Fruit fly (Drosophila melanogaster) whole organism, embryonic: Measurements from ENCODE around the gene pan.
A peak's percentile ranks its signal among the peaks of the same experiment; 100 is the strongest.

Source experiments
- ATbp ChIP-seq: fragments of 200-800 bp; sonication (Bioruptor generic); optimal IDR thresholded peaks from 2 replicates; lab custom pipeline; 2017; ENCODE audit warnings: missing biosample characterization, mild to moderate bottlenecking, missing genetic modification characterization, missing genetic modification reagents
- Atf6 ChIP-seq: fragments of 200-800 bp; sonication (Bioruptor generic); IDR thresholded peaks from 2 replicates; pipeline ENCODE4 v1.3.6; 2022; ENCODE audit warnings: missing biosample characterization, missing genetic modification characterization
- C15 ChIP-seq: fragments of 200-800 bp; sonication (Bioruptor generic); IDR thresholded peaks from 3 replicates; pipeline ENCODE4 v1.3.6; 2022; ENCODE audit warnings: missing biosample characterization, missing genetic modification characterization
- CG10274 ChIP-seq: fragments of 200-800 bp; sonication (Bioruptor generic); optimal IDR thresholded peaks from 3 replicates; lab custom pipeline; 2017; ENCODE audit warnings: missing biosample characterization, mild to moderate bottlenecking, missing genetic modification characterization
- CG10321 ChIP-seq: fragments of 200-800 bp; sonication (Bioruptor generic); IDR thresholded peaks from 2 replicates; pipeline ENCODE4 v1.3.6; 2022; ENCODE audit warnings: missing biosample characterization, missing genetic modification characterization
- CG10431 ChIP-seq: fragments of 200-800 bp; sonication (Bioruptor generic); optimal IDR thresholded peaks from 3 replicates; lab custom pipeline; 2018; ENCODE audit warnings: missing biosample characterization, mild to moderate bottlenecking, missing genetic modification characterization
- CG10979 ChIP-seq: fragments of 200-800 bp; sonication (Bioruptor generic); optimal IDR thresholded peaks from 2 replicates; lab custom pipeline; 2018; ENCODE audit warnings: missing biosample characterization, mild to moderate bottlenecking, missing genetic modification characterization, moderate library complexity
- CG12104 ChIP-seq: fragments of 200-800 bp; sonication (Bioruptor generic); optimal IDR thresholded peaks from 3 replicates; lab custom pipeline; 2016; ENCODE audit warnings: missing biosample characterization, missing genetic modification characterization
- CG13287 ChIP-seq: fragments of 200-800 bp; sonication (Bioruptor generic); IDR thresholded peaks from 2 replicates; pipeline ENCODE4 v1.3.6; 2022; ENCODE audit warnings: missing biosample characterization, missing genetic modification characterization; ENCODE audit not compliant: partially characterized antibody
- CG16779 ChIP-seq: fragments of 200-800 bp; sonication (Bioruptor generic); IDR thresholded peaks from 2 replicates; pipeline ENCODE4 v1.3.6; 2022; ENCODE audit warnings: missing biosample characterization, missing genetic modification characterization
- CG16815 ChIP-seq: fragments of 200-800 bp; sonication (Bioruptor generic); optimal IDR thresholded peaks from 3 replicates; lab custom pipeline; 2017; ENCODE audit warnings: missing biosample characterization, mild to moderate bottlenecking, missing genetic modification characterization
- CG17328 ChIP-seq: fragments of 200-800 bp; sonication (Bioruptor generic); IDR thresholded peaks from 2 replicates; pipeline ENCODE4 v1.3.6; 2022; ENCODE audit warnings: missing biosample characterization, missing genetic modification characterization
- CG17912 ChIP-seq: fragments of 200-800 bp; sonication (Bioruptor generic); optimal IDR thresholded peaks from 2 replicates; lab custom pipeline; 2018; ENCODE audit warnings: missing biosample characterization, mild to moderate bottlenecking, missing genetic modification characterization
- CG3281 ChIP-seq: fragments of 200-800 bp; sonication (Bioruptor generic); optimal IDR thresholded peaks from 3 replicates; lab custom pipeline; 2017; ENCODE audit warnings: missing biosample characterization, mild to moderate bottlenecking, missing genetic modification characterization
- CG3407 ChIP-seq: fragments of 200-800 bp; sonication (Bioruptor generic); optimal IDR thresholded peaks from 2 replicates; lab custom pipeline; 2018; ENCODE audit warnings: missing biosample characterization, mild to moderate bottlenecking, missing genetic modification characterization
- CG4282 ChIP-seq: fragments of 200-800 bp; sonication (Bioruptor generic); optimal IDR thresholded peaks from 2 replicates; lab custom pipeline; 2016; ENCODE audit warnings: missing biosample characterization, missing genetic modification characterization
- CG5953 ChIP-seq: fragments of 200-800 bp; sonication (Bioruptor generic); IDR thresholded peaks from 2 replicates; pipeline ENCODE4 v1.3.6; 2022; ENCODE audit warnings: missing biosample characterization, missing genetic modification characterization
- CG9437 ChIP-seq: fragments of 200-800 bp; sonication (Bioruptor generic); optimal IDR thresholded peaks from 2 replicates; lab custom pipeline; 2018; ENCODE audit warnings: missing biosample characterization, mild to moderate bottlenecking, missing genetic modification characterization
- Dad ChIP-seq: fragments of 200-800 bp; sonication (Bioruptor generic); optimal IDR thresholded peaks from 3 replicates; lab custom pipeline; 2016; ENCODE audit warnings: missing biosample characterization, missing genetic modification characterization
- Dbx ChIP-seq: fragments of 200-800 bp; sonication (Bioruptor generic); IDR thresholded peaks from 3 replicates; pipeline ENCODE4 v1.3.6; 2022; ENCODE audit warnings: missing biosample characterization, missing genetic modification characterization
- Dfd ChIP-seq, 2 experiments: fragments of >200 bp; optimal IDR thresholded peaks; 2 replicates each; lab custom pipeline; 2017; ENCODE audit warnings: missing biosample characterization in 2 of 2, missing genetic modification characterization in 2 of 2
- Dip3 ChIP-seq: fragments of 200-800 bp; sonication (Bioruptor generic); optimal IDR thresholded peaks from 3 replicates; lab custom pipeline; 2016; ENCODE audit warnings: missing biosample characterization, missing genetic modification characterization
- Ets97D ChIP-seq: fragments of 200-800 bp; sonication (Bioruptor generic); optimal IDR thresholded peaks from 3 replicates; lab custom pipeline; 2016; ENCODE audit warnings: missing biosample characterization, missing genetic modification characterization
- HLH54F ChIP-seq: fragments of 200-800 bp; sonication (Bioruptor generic); optimal IDR thresholded peaks from 3 replicates; lab custom pipeline; 2016; ENCODE audit warnings: missing biosample characterization, missing genetic modification characterization
- Hey ChIP-seq: fragments of 200-800 bp; sonication (Bioruptor generic); optimal IDR thresholded peaks from 3 replicates; lab custom pipeline; 2018; ENCODE audit warnings: missing biosample characterization, mild to moderate bottlenecking, missing genetic modification characterization
- Hr78 ChIP-seq, 2 experiments: fragments of 200-800 bp in 1 of 2; fragments of >200 bp in 1 of 2; sonication (Bioruptor generic) in 1 of 2; optimal IDR thresholded peaks; 2 replicates each; lab custom pipeline; 2017 to 2019; ENCODE audit warnings: missing biosample characterization in 2 of 2, missing genetic modification characterization in 2 of 2, mild to moderate bottlenecking in 1 of 2, moderate library complexity in 1 of 2
- MESR4 ChIP-seq: fragments of 200-800 bp; sonication (Bioruptor generic); optimal IDR thresholded peaks from 2 replicates; lab custom pipeline; 2018; ENCODE audit warnings: missing biosample characterization, mild to moderate bottlenecking, missing genetic modification characterization, moderate library complexity
- Med ChIP-seq: fragments of 200-800 bp; sonication (Bioruptor generic); peaks from one replicate; lab custom pipeline; 2016; ENCODE audit warnings: missing biosample characterization, missing genetic modification characterization, mild to moderate bottlenecking, inconsistent platforms, moderate library complexity
- Poxn ChIP-seq: fragments of 200-800 bp; sonication (Bioruptor generic); IDR thresholded peaks from 2 replicates; pipeline ENCODE4 v1.3.6; 2022; ENCODE audit warnings: missing biosample characterization, missing genetic modification characterization
- TFAM ChIP-seq: fragments of 200-800 bp; sonication (Bioruptor generic); optimal IDR thresholded peaks from 2 replicates; lab custom pipeline; 2017; ENCODE audit warnings: missing biosample characterization, missing genetic modification characterization, inconsistent platforms
- Vsx1 ChIP-seq: fragments of 200-800 bp; sonication (Bioruptor generic); optimal IDR thresholded peaks from 2 replicates; lab custom pipeline; 2017; ENCODE audit warnings: missing biosample characterization, mild to moderate bottlenecking, missing genetic modification characterization, missing genetic modification reagents
- Xbp1 ChIP-seq: fragments of 200-800 bp; sonication (Bioruptor generic); optimal IDR thresholded peaks from 3 replicates; lab custom pipeline; 2016; ENCODE audit warnings: missing biosample characterization, mild to moderate bottlenecking, missing genetic modification characterization
- al ChIP-seq: fragments of 200-800 bp; sonication (Bioruptor generic); IDR thresholded peaks from 2 replicates; pipeline ENCODE4 v1.3.6; 2022; ENCODE audit warnings: missing biosample characterization, missing genetic modification characterization
- bowl ChIP-seq: fragments of 200-800 bp; sonication (Bioruptor generic); IDR thresholded peaks from 2 replicates; pipeline ENCODE4 v1.3.6; 2022; ENCODE audit warnings: missing biosample characterization, missing genetic modification characterization
- cwo ChIP-seq: fragments of 200-800 bp; sonication (Bioruptor generic); optimal IDR thresholded peaks from 3 replicates; lab custom pipeline; 2017; ENCODE audit warnings: missing biosample characterization, missing genetic modification characterization, mild to moderate bottlenecking, moderate library complexity, missing genetic modification reagents
- jigr1 ChIP-seq: fragments of 200-800 bp; sonication (Bioruptor generic); IDR thresholded peaks from 3 replicates; pipeline ENCODE4 v1.3.6; 2022; ENCODE audit warnings: missing biosample characterization, missing genetic modification characterization
- knrl ChIP-seq: fragments of 200-800 bp; sonication (Bioruptor generic); IDR thresholded peaks from 3 replicates; pipeline ENCODE4 v1.3.6; 2022; ENCODE audit warnings: missing biosample characterization, missing genetic modification characterization; ENCODE audit not compliant: partially characterized antibody
- lilli ChIP-seq: fragments of 200-800 bp; sonication (Bioruptor generic); optimal IDR thresholded peaks from 3 replicates; lab custom pipeline; 2016; ENCODE audit warnings: missing biosample characterization, missing genetic modification characterization
- lov ChIP-seq, 2 experiments: fragments of 200-800 bp in 1 of 2; fragments of >200 bp in 1 of 2; sonication (Bioruptor generic) in 1 of 2; IDR thresholded peaks in 1 of 2; optimal IDR thresholded peaks in 1 of 2; 2 replicates in 1 of 2; 3 replicates in 1 of 2; pipeline versions ENCODE4 v1.3.6 to Lab custom; 2017 to 2022; ENCODE audit warnings: missing biosample characterization in 1 of 2, missing genetic modification characterization in 1 of 2
- mam ChIP-seq: fragments of 200-800 bp; sonication (Bioruptor generic); optimal IDR thresholded peaks from 3 replicates; lab custom pipeline; 2016; ENCODE audit warnings: missing biosample characterization, missing genetic modification characterization
- nerfin-2 ChIP-seq: fragments of 200-800 bp; sonication (Bioruptor generic); IDR thresholded peaks from 2 replicates; pipeline ENCODE4 v1.3.6; 2022; ENCODE audit warnings: missing biosample characterization, missing genetic modification characterization; ENCODE audit not compliant: partially characterized antibody
- peb ChIP-seq: fragments of 200-800 bp; sonication (Bioruptor generic); IDR thresholded peaks from 2 replicates; pipeline ENCODE4 v1.3.6; 2022; ENCODE audit warnings: missing biosample characterization, missing genetic modification characterization
- run ChIP-seq: fragments of 200-800 bp; sonication (Bioruptor generic); optimal IDR thresholded peaks from 3 replicates; lab custom pipeline; 2018; ENCODE audit warnings: missing biosample characterization, mild to moderate bottlenecking, missing genetic modification characterization
- schlank ChIP-seq: fragments of 200-800 bp; sonication (Bioruptor generic); optimal IDR thresholded peaks from 2 replicates; lab custom pipeline; 2018; ENCODE audit warnings: missing biosample characterization, mild to moderate bottlenecking, missing genetic modification characterization
- scrt ChIP-seq: fragments of 200-800 bp; sonication (Bioruptor generic); optimal IDR thresholded peaks from 2 replicates; lab custom pipeline; 2018; ENCODE audit warnings: missing biosample characterization, mild to moderate bottlenecking, missing genetic modification characterization, moderate library complexity
- toy ChIP-seq: fragments of 200-800 bp; sonication (Bioruptor generic); IDR thresholded peaks from 2 replicates; pipeline ENCODE4 v1.3.6; 2022; ENCODE audit warnings: missing biosample characterization, missing genetic modification characterization
- vfl ChIP-seq: fragments of 200-800 bp; sonication (Bioruptor generic); optimal IDR thresholded peaks from 2 replicates; lab custom pipeline; 2016; ENCODE audit warnings: missing biosample characterization, missing genetic modification characterization
- zen2 ChIP-seq: fragments of 200-800 bp; sonication (Bioruptor generic); IDR thresholded peaks from 3 replicates; pipeline ENCODE4 v1.3.6; 2022; ENCODE audit warnings: missing biosample characterization, missing genetic modification characterization; ENCODE audit not compliant: partially characterized antibody

pan gene

DNA sequence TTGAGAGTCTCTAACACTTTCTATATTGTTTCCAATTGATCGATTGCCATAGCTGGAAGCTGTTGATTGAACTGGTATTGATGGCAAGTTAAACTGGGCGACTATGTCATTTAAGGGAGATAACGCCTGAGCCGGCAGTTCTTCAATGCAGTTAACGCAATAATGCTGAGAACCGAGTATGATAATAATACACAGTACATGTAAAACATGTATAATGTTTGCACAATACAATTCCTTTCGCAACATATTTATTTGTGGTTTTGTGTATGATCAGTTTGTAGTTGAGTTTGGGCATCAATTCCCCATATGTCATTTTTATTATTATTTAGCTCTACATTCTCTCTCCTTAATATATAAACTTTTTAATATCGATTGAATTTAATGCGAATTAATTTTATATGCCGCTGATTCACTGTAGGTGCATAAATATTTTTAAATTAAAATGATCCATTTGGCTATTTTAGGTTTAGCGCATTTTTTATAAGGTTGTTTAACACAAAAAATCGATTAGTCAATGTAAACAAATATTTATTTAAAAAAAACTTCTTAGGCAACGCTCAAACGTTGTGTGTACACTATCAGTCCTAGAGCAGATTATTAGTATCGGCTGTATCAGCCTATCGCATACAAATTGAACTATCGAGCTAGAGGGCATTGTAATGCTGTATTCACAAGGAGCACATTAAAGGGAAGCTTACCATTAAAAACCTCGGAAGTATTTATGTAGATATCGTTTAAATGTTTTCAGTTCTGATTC is 25.8 kb upstream of the pan start, which contains the start of gene PlexB (continued):
- peak; percentile 60 for TF ChIP-seq Ets97D (GFP tag; lab: Kevin White, UChicago)
- TF ChIP-seq Dad (GFP tag; lab: Kevin White, UChicago): no peak
- peak; percentile 30 for TF ChIP-seq mam (GFP tag; lab: Kevin White, UChicago)
- no peak for TF ChIP-seq lov (optimal IDR thresholded peaks at IDR 0.05; lab: Kevin White, UChicago)
- no peak for TF ChIP-seq lov (GFP tag; IDR thresholded peaks at IDR 0.05; lab: Robert Waterston, UW)
- TF ChIP-seq CG17912 (GFP tag; lab: Kevin White, UChicago): no peak
- TF ChIP-seq Poxn (GFP tag; lab: Robert Waterston, UW): no peak
- peak; percentile 43 for TF ChIP-seq Xbp1 (GFP tag; lab: Kevin White, UChicago)
- no peak for TF ChIP-seq Hey (tag; lab: Kevin White, UChicago)
- TF ChIP-seq lilli (GFP tag; lab: Kevin White, UChicago): peak; percentile 1
- TF ChIP-seq run (tag; lab: Kevin White, UChicago): no peak
- no peak for TF ChIP-seq Hr78 (GFP tag; optimal IDR thresholded peaks at IDR 0.05; lab: Kevin White, UChicago)
- peak; percentile 77; the same call in 1 of the 2 replicates for TF ChIP-seq nerfin-2 (GFP tag; lab: Robert Waterston, UW)
- no peak for TF ChIP-seq CG4282 (GFP tag; lab: Kevin White, UChicago)
- TF ChIP-seq CG10321 (GFP tag; lab: Robert Waterston, UW): no peak
- TF ChIP-seq Dip3 (GFP tag; lab: Kevin White, UChicago): peak; percentile 60
- no peak for TF ChIP-seq Atf6 (GFP tag; lab: Robert Waterston, UW)
- TF ChIP-seq CG16815 (GFP tag; lab: Kevin White, UChicago): no peak
- peak; percentile 72 for TF ChIP-seq CG10431 (GFP tag; lab: Kevin White, UChicago)
- no peak for TF ChIP-seq TFAM (GFP tag; lab: Kevin White, UChicago)
- TF ChIP-seq vfl: no peak
- TF ChIP-seq bowl (GFP tag; lab: Robert Waterston, UW): no peak
- TF ChIP-seq CG12104 (GFP tag; lab: Kevin White, UChicago): no peak
- TF ChIP-seq CG13287 (GFP tag; lab: Robert Waterston, UW): peak; percentile 74
- TF ChIP-seq CG5953 (GFP tag; lab: Robert Waterston, UW): no peak
- peak; percentile 33 for TF ChIP-seq HLH54F (GFP tag; lab: Kevin White, UChicago)
- TF ChIP-seq CG3407: no peak
- TF ChIP-seq MESR4 (GFP tag; lab: Kevin White, UChicago): peak; percentile 39
- no peak for TF ChIP-seq CG9437 (GFP tag; lab: Kevin White, UChicago)
- no peak for TF ChIP-seq ATbp (GFP tag; lab: Kevin White, UChicago)
- no peak for TF ChIP-seq toy (GFP tag; lab: Robert Waterston, UW)
- TF ChIP-seq schlank: no peak
- no peak for TF ChIP-seq jigr1 (GFP tag; lab: Robert Waterston, UW)
- TF ChIP-seq CG3281 (GFP tag; lab: Kevin White, UChicago): no peak
- TF ChIP-seq Med (GFP tag; lab: Kevin White, UChicago): peak; percentile 77
- no peak for TF ChIP-seq C15 (GFP tag; lab: Robert Waterston, UW)
- TF ChIP-seq knrl: peak; percentile 90
- no peak; the same call in 2 of the 3 replicates for TF ChIP-seq Dbx (GFP tag; lab: Robert Waterston, UW)
- TF ChIP-seq peb (GFP tag; lab: Robert Waterston, UW): no peak
- TF ChIP-seq Dfd (GFP tag; optimal IDR thresholded peaks at IDR 0.05; lab: Kevin White, UChicago): peak in 1 of 2 experiments; percentile 72
- no peak for TF ChIP-seq CG10274 (GFP tag; lab: Kevin White, UChicago)
- no peak for TF ChIP-seq scrt (GFP tag; lab: Kevin White, UChicago)
- TF ChIP-seq cwo (GFP tag; lab: Kevin White, UChicago): no peak
- TF ChIP-seq CG17328: no peak
- no peak for TF ChIP-seq Vsx1
- no peak; the same call in 2 of the 3 replicates for TF ChIP-seq zen2 (GFP tag; lab: Robert Waterston, UW)
- no peak for TF ChIP-seq CG10979 (tag; lab: Kevin White, UChicago)
- no peak for TF ChIP-seq al
- no peak for TF ChIP-seq CG16779 (GFP tag; lab: Robert Waterston, UW)
